Worm (Caenorhabditis elegans) whole organism, young adult: ENCODE data around the gene F55C12.2.

ENCODE experiments used
- F10E7.11 ChIP-seq: sonication (generic microtip); optimal IDR thresholded peaks from 2 replicates; lab custom pipeline; 2017; ENCODE audit warnings: mild to moderate bottlenecking, missing genetic modification characterization, moderate library complexity, missing compliant biosample characterization
- atf-7 ChIP-seq: sonication (generic microtip); optimal IDR thresholded peaks from 2 replicates; lab custom pipeline; 2017; ENCODE audit warnings: mild to moderate bottlenecking, missing genetic modification characterization, missing compliant biosample characterization
- cebp-1 ChIP-seq, 2 experiments: fragments of 200-800 bp in 1 of 2; sonication (Bioruptor generic) in 1 of 2; sonication (generic microtip) in 1 of 2; IDR thresholded peaks in 1 of 2; optimal IDR thresholded peaks in 1 of 2; 2 replicates each; pipeline versions ENCODE4 v1.3.6 to Lab custom; 2017 to 2022; ENCODE audit warnings: missing compliant biosample characterization in 2 of 2, missing genetic modification characterization in 2 of 2, mild to moderate bottlenecking in 1 of 2, missing genetic modification reagents in 1 of 2, moderate library complexity in 1 of 2
- ceh-79 ChIP-seq: sonication (generic microtip); optimal IDR thresholded peaks from 2 replicates; lab custom pipeline; 2017; ENCODE audit warnings: mild to moderate bottlenecking, missing genetic modification characterization, missing compliant biosample characterization
- hlh-26 ChIP-seq: fragments of 200-800 bp; sonication (Bioruptor generic); conservative IDR thresholded peaks from 2 replicates; pipeline ENCODE4 v1.3.6; 2022; ENCODE audit warnings: missing genetic modification reagents, missing genetic modification characterization, missing compliant biosample characterization
- lir-1 ChIP-seq: fragments of 200-800 bp; sonication (Bioruptor generic); conservative IDR thresholded peaks from 2 replicates; pipeline ENCODE4 v1.3.6; 2022; ENCODE audit warnings: missing genetic modification reagents, missing genetic modification characterization, missing compliant biosample characterization
- lsy-27 ChIP-seq: sonication (generic microtip); optimal IDR thresholded peaks from 2 replicates; lab custom pipeline; 2017; ENCODE audit warnings: missing genetic modification characterization, mild to moderate bottlenecking, missing compliant biosample characterization, antibody characterized with exemption, missing genotype, borderline replicate concordance; ENCODE audit not compliant: insufficient read depth
- madf-3 ChIP-seq: fragments of 200-800 bp; sonication (Bioruptor generic); IDR thresholded peaks from 2 replicates; pipeline ENCODE4 v1.3.6; 2022; ENCODE audit warnings: missing genetic modification reagents, missing genetic modification characterization, missing compliant biosample characterization
- tbx-9 ChIP-seq: sonication (generic microtip); optimal IDR thresholded peaks from 2 replicates; lab custom pipeline; 2016; ENCODE audit warnings: borderline replicate concordance, missing genetic modification characterization, inconsistent platforms, missing compliant biosample characterization

ce11 chrII:5876053-5876452 lies 558 bp upstream of the F55C12.2 start, which contains the start of gene F55C12.6:
- no peak for TF ChIP-seq madf-3
- no peak for TF ChIP-seq tbx-9 (tag; lab: Kevin White, UChicago)
- no peak for TF ChIP-seq lir-1 (GFP tag; lab: Robert Waterston, UW)
- no peak for TF ChIP-seq F10E7.11
- TF ChIP-seq hlh-26 (GFP tag; lab: Robert Waterston, UW), result no peak
- TF ChIP-seq ceh-79 (tag; lab: Kevin White, UChicago), result no peak
- no peak for TF ChIP-seq cebp-1 (GFP tag; IDR thresholded peaks at IDR 0.05; lab: Robert Waterston, UW)
- no peak for TF ChIP-seq cebp-1 (tag; optimal IDR thresholded peaks at IDR 0.05; lab: Kevin White, UChicago)
- no peak for TF ChIP-seq atf-7 (tag; lab: Kevin White, UChicago)
- TF ChIP-seq lsy-27, result no peak
